Fruit fly (Drosophila melanogaster) whole organism, wandering third instar larva: ENCODE results near the gene red.

Source experiments
- Dfd ChIP-seq: fragments of >200 bp; optimal IDR thresholded peaks from 2 replicates; lab custom pipeline; 2017; ENCODE audit warnings: missing biosample characterization, missing genetic modification characterization
- Dif ChIP-seq: fragments of 200-275, 200-300 bp; sonication (Bioruptor generic); optimal IDR thresholded peaks from 2 replicates; lab custom pipeline; 2018; ENCODE audit warnings: missing biosample characterization, missing genetic modification characterization; ENCODE audit not compliant: partially characterized antibody
- HLH106 ChIP-seq: fragments of 200-800 bp; optimal IDR thresholded peaks from 3 replicates; lab custom pipeline; 2019; ENCODE audit warnings: missing biosample characterization, mild to moderate bottlenecking, missing genetic modification characterization, moderate library complexity
- brk ChIP-seq: fragments of 200-800 bp; sonication (Bioruptor generic); optimal IDR thresholded peaks from 2 replicates; lab custom pipeline; 2016; ENCODE audit warnings: missing biosample characterization, mild to moderate bottlenecking, missing genetic modification characterization
- h ChIP-seq: fragments of 200-800 bp; sonication (Bioruptor generic); optimal IDR thresholded peaks from 3 replicates; lab custom pipeline; 2016; ENCODE audit warnings: missing biosample characterization, mild to moderate bottlenecking, missing genetic modification characterization
- pan ChIP-seq: fragments of >200 bp; optimal IDR thresholded peaks from 2 replicates; lab custom pipeline; 2017
- rgr ChIP-seq: fragments of 200-800 bp; sonication (Bioruptor generic); optimal IDR thresholded peaks from 3 replicates; lab custom pipeline; 2016; ENCODE audit warnings: missing biosample characterization, mild to moderate bottlenecking, missing genetic modification characterization

dm6 chr3R:14279311-14279998 is 9.4 kb upstream of the red start:
- no peak for TF ChIP-seq rgr (GFP tag; lab: Kevin White, UChicago)
- peak; percentile 21 for TF ChIP-seq HLH106 (tag; lab: Kevin White, UChicago)
- no peak for TF ChIP-seq Dif (GFP tag; lab: Kevin White, UChicago)
- TF ChIP-seq Dfd (GFP tag; lab: Kevin White, UChicago) = no peak
- TF ChIP-seq pan (lab: Kevin White, UChicago) = no peak
- TF ChIP-seq brk (GFP tag; lab: Kevin White, UChicago) = no peak
- TF ChIP-seq h (GFP tag; lab: Kevin White, UChicago) = no peak
